Worm (Caenorhabditis elegans) whole organism, L2 larva: ENCODE measurements around the gene T12E12.6.

ENCODE experiments used
- C34F6.9 ChIP-seq: fragments of 150-350 bp; optimal IDR thresholded peaks from 2 replicates; lab custom pipeline; 2014; ENCODE audit warnings: missing biosample characterization, missing genetic modification characterization
- F13H6.1 ChIP-seq: sonication (generic microtip); optimal IDR thresholded peaks from 2 replicates; lab custom pipeline; 2016; ENCODE audit warnings: missing genetic modification characterization, missing compliant biosample characterization
- R02D3.7 ChIP-seq: fragments of 150-350 bp; optimal IDR thresholded peaks from 2 replicates; lab custom pipeline; 2014; ENCODE audit warnings: missing biosample characterization, missing genetic modification characterization
- Y55F3AM.14 ChIP-seq: fragments of 200-800 bp; sonication (Bioruptor generic); optimal IDR thresholded peaks from 2 replicates; lab custom pipeline; 2018; ENCODE audit warnings: mild to moderate bottlenecking, missing genetic modification characterization, missing compliant biosample characterization
- ZK546.5 ChIP-seq: sonication (generic microtip); optimal IDR thresholded peaks from 2 replicates; lab custom pipeline; 2017; ENCODE audit warnings: missing biosample characterization, missing genetic modification characterization
- aly-2 ChIP-seq: fragments of 150-350 bp; optimal IDR thresholded peaks from 2 replicates; lab custom pipeline; 2014; ENCODE audit warnings: missing biosample characterization, missing genetic modification characterization
- ama-1 ChIP-seq: fragments of 150-350 bp; optimal IDR thresholded peaks from 2 replicates; lab custom pipeline; 2018; ENCODE audit warnings: inconsistent platforms
- blmp-1 ChIP-seq: sonication (generic microtip); optimal IDR thresholded peaks from 2 replicates; lab custom pipeline; 2017; ENCODE audit warnings: missing genetic modification characterization, mild to moderate bottlenecking, missing compliant biosample characterization, antibody characterized with exemption, moderate library complexity; ENCODE audit not compliant: insufficient read depth
- ceh-16 ChIP-seq: fragments of 150-350 bp; optimal IDR thresholded peaks from 2 replicates; lab custom pipeline; 2014; ENCODE audit warnings: missing biosample characterization, missing genetic modification characterization
- ceh-82 ChIP-seq: fragments of 150-350 bp; optimal IDR thresholded peaks from 2 replicates; lab custom pipeline; 2014; ENCODE audit warnings: missing biosample characterization, missing genetic modification characterization
- crh-2 ChIP-seq: sonication (generic microtip); optimal IDR thresholded peaks from 2 replicates; lab custom pipeline; 2017; ENCODE audit warnings: missing biosample characterization, missing genetic modification characterization
- egl-27 ChIP-seq: sonication (generic microtip); optimal IDR thresholded peaks from 3 replicates; lab custom pipeline; 2017; ENCODE audit warnings: missing biosample characterization, missing genetic modification reagents, missing genetic modification characterization
- elt-1 ChIP-seq: fragments of 150-350 bp; optimal IDR thresholded peaks from 2 replicates; lab custom pipeline; 2014; ENCODE audit warnings: missing biosample characterization, missing genetic modification characterization
- elt-3 ChIP-seq: sonication (generic microtip); optimal IDR thresholded peaks from 2 replicates; lab custom pipeline; 2017; ENCODE audit warnings: missing biosample characterization, missing genetic modification characterization
- fos-1 ChIP-seq: fragments of 150-350 bp; optimal IDR thresholded peaks from 2 replicates; lab custom pipeline; 2014; ENCODE audit warnings: missing biosample characterization, missing genetic modification characterization
- gmeb-1 ChIP-seq: fragments of 150-350 bp; optimal IDR thresholded peaks from 2 replicates; lab custom pipeline; 2014; ENCODE audit warnings: missing biosample characterization, missing genetic modification characterization
- lin-11 ChIP-seq: fragments of 150-350 bp; sonication (generic microtip); optimal IDR thresholded peaks from 2 replicates; lab custom pipeline; 2014; ENCODE audit warnings: missing biosample characterization, missing genetic modification characterization, inconsistent platforms, mixed read lengths
- lin-13 ChIP-seq: fragments of 150-350 bp; optimal IDR thresholded peaks from 2 replicates; lab custom pipeline; 2014; ENCODE audit warnings: missing biosample characterization, missing genetic modification reagents, missing genetic modification characterization
- lin-39 ChIP-seq: fragments of 150-350 bp; optimal IDR thresholded peaks from 2 replicates; lab custom pipeline; 2014; ENCODE audit warnings: missing biosample characterization, missing genetic modification reagents, missing genetic modification characterization
- lsy-2 ChIP-seq, 2 experiments: fragments of 150-350 bp in 1 of 2; sonication (generic microtip) in 1 of 2; optimal IDR thresholded peaks; 2 replicates each; lab custom pipeline; 2014 to 2017; ENCODE audit warnings: missing biosample characterization in 2 of 2, missing genetic modification characterization in 2 of 2
- mab-5 ChIP-seq: fragments of 150-350 bp; optimal IDR thresholded peaks from 2 replicates; lab custom pipeline; 2014; ENCODE audit warnings: missing biosample characterization, missing genetic modification characterization
- mbf-1 ChIP-seq: sonication (generic microtip); optimal IDR thresholded peaks from 2 replicates; lab custom pipeline; 2017; ENCODE audit warnings: missing biosample characterization, missing genetic modification characterization
- mdl-1 ChIP-seq, 2 experiments: fragments of 150-350 bp in 1 of 2; sonication (generic microtip) in 1 of 2; optimal IDR thresholded peaks; 2 replicates each; lab custom pipeline; 2017; ENCODE audit warnings: missing biosample characterization in 2 of 2, missing genetic modification characterization in 2 of 2
- nhr-10 ChIP-seq: sonication (generic microtip); optimal IDR thresholded peaks from 2 replicates; lab custom pipeline; 2017; ENCODE audit warnings: missing biosample characterization, missing genetic modification characterization
- nhr-12 ChIP-seq: fragments of 150-350 bp; optimal IDR thresholded peaks from 2 replicates; lab custom pipeline; 2014; ENCODE audit warnings: missing biosample characterization, missing genetic modification characterization
- nhr-129 ChIP-seq: fragments of 150-350 bp; optimal IDR thresholded peaks from 2 replicates; lab custom pipeline; 2014; ENCODE audit warnings: missing biosample characterization, missing genetic modification characterization
- nhr-21 ChIP-seq: fragments of 150-350 bp; optimal IDR thresholded peaks from 2 replicates; lab custom pipeline; 2014; ENCODE audit warnings: missing biosample characterization, missing genetic modification characterization
- nhr-23 ChIP-seq: fragments of 150-350 bp; optimal IDR thresholded peaks from 2 replicates; lab custom pipeline; 2014; ENCODE audit warnings: missing biosample characterization, missing genetic modification reagents, missing genetic modification characterization
- nhr-237 ChIP-seq: fragments of 150-350 bp; optimal IDR thresholded peaks from 2 replicates; lab custom pipeline; 2014; ENCODE audit warnings: missing biosample characterization, missing genetic modification characterization
- nhr-25 ChIP-seq: fragments of 150-350 bp; sonication (generic microtip); optimal IDR thresholded peaks from 3 replicates; lab custom pipeline; 2014; ENCODE audit warnings: missing biosample characterization, missing genetic modification characterization
- nhr-6 ChIP-seq: fragments of 150-350 bp; optimal IDR thresholded peaks from 2 replicates; lab custom pipeline; 2014; ENCODE audit warnings: missing biosample characterization, missing genetic modification characterization
- nhr-77 ChIP-seq: fragments of 150-350 bp; optimal IDR thresholded peaks from 2 replicates; lab custom pipeline; 2014; ENCODE audit warnings: missing biosample characterization, missing genetic modification characterization
- peb-1 ChIP-seq: fragments of 150-350 bp; optimal IDR thresholded peaks from 2 replicates; lab custom pipeline; 2014; ENCODE audit warnings: missing biosample characterization, missing genetic modification characterization
- sem-4 ChIP-seq: fragments of 150-350 bp; optimal IDR thresholded peaks from 2 replicates; lab custom pipeline; 2014; ENCODE audit warnings: missing biosample characterization, missing genetic modification reagents, missing genetic modification characterization
- skn-1 ChIP-seq: sonication (generic microtip); optimal IDR thresholded peaks from 2 replicates; lab custom pipeline; 2017; ENCODE audit warnings: missing biosample characterization, missing genetic modification characterization
- sma-3 ChIP-seq: sonication (generic microtip); optimal IDR thresholded peaks from 2 replicates; lab custom pipeline; 2016; ENCODE audit warnings: missing genetic modification reagents, missing genetic modification characterization, missing compliant biosample characterization
- sma-9 ChIP-seq, 2 experiments: fragments of 150-350 bp in 1 of 2; sonication (generic microtip) in 1 of 2; optimal IDR thresholded peaks; 2 replicates each; lab custom pipeline; 2014 to 2016; ENCODE audit warnings: missing genetic modification characterization in 2 of 2, mild to moderate bottlenecking in 1 of 2, missing biosample characterization in 1 of 2, missing compliant biosample characterization in 1 of 2, missing genetic modification reagents in 1 of 2, moderate library complexity in 1 of 2
- snpc-4 ChIP-seq: fragments of 150-350 bp; optimal IDR thresholded peaks from 2 replicates; lab custom pipeline; 2014; ENCODE audit warnings: missing biosample characterization, missing genetic modification characterization
- unc-39 ChIP-seq: fragments of 150-350 bp; optimal IDR thresholded peaks from 2 replicates; lab custom pipeline; 2014; ENCODE audit warnings: missing biosample characterization, missing genetic modification characterization
- unc-55 ChIP-seq: fragments of 150-350 bp; sonication (generic microtip); optimal IDR thresholded peaks from 3 replicates; lab custom pipeline; 2014; ENCODE audit warnings: missing biosample characterization, missing genetic modification reagents, missing genetic modification characterization
- unc-62 ChIP-seq: fragments of 150-350 bp; optimal IDR thresholded peaks from 2 replicates; lab custom pipeline; 2014; ENCODE audit warnings: missing biosample characterization, missing genetic modification reagents, missing genetic modification characterization
- zag-1 ChIP-seq: fragments of 150-350 bp; optimal IDR thresholded peaks from 2 replicates; lab custom pipeline; 2014; ENCODE audit warnings: missing biosample characterization, missing genetic modification characterization
- ztf-1 ChIP-seq: fragments of 200-800 bp; sonication (Bioruptor generic); conservative IDR thresholded peaks from 2 replicates; pipeline ENCODE4 v1.3.6; 2022; ENCODE audit warnings: missing genetic modification characterization, missing compliant biosample characterization
- ztf-11 ChIP-seq: sonication (generic microtip); optimal IDR thresholded peaks from 2 replicates; lab custom pipeline; 2017; ENCODE audit warnings: missing biosample characterization, missing genetic modification characterization
- ztf-4 ChIP-seq: fragments of 150-350 bp; optimal IDR thresholded peaks from 2 replicates; lab custom pipeline; 2014; ENCODE audit warnings: missing biosample characterization, missing genetic modification characterization

Gene T12E12.6

ce11 chrIV:5592956-5593355 is 19.0 kb upstream of the T12E12.6 start:
- TF ChIP-seq mdl-1 (tag; optimal IDR thresholded peaks at IDR 0.05; lab: Kevin White, UChicago) (no peak), lin-13 (GFP tag; lab: Kevin White, UChicago) (no peak), skn-1 (tag; lab: Kevin White, UChicago) (no peak), crh-2 (no peak), F13H6.1 (peak; percentile 2), ztf-4 (tag; lab: Kevin White, UChicago) (no peak), lin-39 (no peak), sma-9 (GFP tag; optimal IDR thresholded peaks at IDR 0.05; lab: Kevin White, UChicago) (no peak), sma-9 (tag; optimal IDR thresholded peaks at IDR 0.05; lab: Kevin White, UChicago) (no peak), ZK546.5 (tag; lab: Kevin White, UChicago) (no peak), ztf-1 (no peak), lsy-2 (tag; optimal IDR thresholded peaks at IDR 0.05; lab: Kevin White, UChicago) (no peak), unc-55 (GFP tag; lab: Kevin White, UChicago) (no peak), ceh-82 (tag; lab: Kevin White, UChicago) (no peak), nhr-12 (no peak), sem-4 (tag; lab: Kevin White, UChicago) (no peak), gmeb-1 (tag; lab: Kevin White, UChicago) (peak; percentile 0), elt-1 (tag; lab: Kevin White, UChicago) (no peak)

- TF ChIP-seq crh-2 (peak; percentile 93), ceh-82 (tag; lab: Kevin White, UChicago) (no peak), ztf-4 (tag; lab: Kevin White, UChicago) (peak; percentile 54), fos-1 (tag; lab: Kevin White, UChicago) (peak; percentile 68), egl-27 (tag; lab: Kevin White, UChicago) (no peak), ceh-16 (tag; lab: Kevin White, UChicago) (no peak), lsy-2 (tag; optimal IDR thresholded peaks at IDR 0.05; lab: Kevin White, UChicago) (peak in 1 of 2 experiments; percentile 76), sem-4 (tag; lab: Kevin White, UChicago) (peak; percentile 4), nhr-237 (no peak), F13H6.1 (peak; percentile 90), unc-55 (GFP tag; lab: Kevin White, UChicago) (no peak), nhr-21 (tag; lab: Kevin White, UChicago) (peak; percentile 49), zag-1 (tag; lab: Kevin White, UChicago) (no peak), ztf-11 (tag; lab: Kevin White, UChicago) (no peak), nhr-129 (tag; lab: Kevin White, UChicago) (peak; percentile 95), nhr-6 (peak; percentile 69), elt-1 (tag; lab: Kevin White, UChicago) (no peak), elt-3 (no peak), nhr-25 (tag; lab: Kevin White, UChicago) (peak; percentile 83), blmp-1 (tag; lab: Kevin White, UChicago) (peak; percentile 44), sma-9 (GFP tag; optimal IDR thresholded peaks at IDR 0.05; lab: Kevin White, UChicago) (peak; percentile 91), sma-9 (tag; optimal IDR thresholded peaks at IDR 0.05; lab: Kevin White, UChicago) (no peak), Y55F3AM.14 (GFP tag; lab: Kevin White, UChicago) (peak; percentile 99), gmeb-1 (tag; lab: Kevin White, UChicago) (peak; percentile 70), C34F6.9 (tag; lab: Kevin White, UChicago) (peak; percentile 71), mab-5 (tag; lab: Kevin White, UChicago) (no peak), skn-1 (tag; lab: Kevin White, UChicago) (no peak), sma-3 (GFP tag; lab: Kevin White, UChicago) (peak; percentile 91), nhr-77 (no peak), R02D3.7 (no peak), ama-1 (lab: Kevin White, UChicago) (no peak), peb-1 (no peak), aly-2 (no peak), unc-39 (tag; lab: Kevin White, UChicago) (no peak)
Observed at ce11 chrIV:5591134-5591533, 17.2 kb upstream of the T12E12.6 start.

ce11 chrIV:5590120-5590519 is 16.2 kb upstream of the T12E12.6 start:
- TF ChIP-seq mab-5 (tag; lab: Kevin White, UChicago) = no peak
- TF ChIP-seq lin-11 (tag; lab: Kevin White, UChicago) = no peak
- TF ChIP-seq ztf-4 (tag; lab: Kevin White, UChicago) = peak; percentile 3
- no peak for TF ChIP-seq zag-1 (tag; lab: Kevin White, UChicago)
- peak; percentile 21 for TF ChIP-seq egl-27 (tag; lab: Kevin White, UChicago)
- TF ChIP-seq snpc-4 (tag; lab: Kevin White, UChicago) = no peak
- TF ChIP-seq lin-39 = no peak
- TF ChIP-seq elt-1 (tag; lab: Kevin White, UChicago) = no peak
- TF ChIP-seq nhr-25 (tag; lab: Kevin White, UChicago) = no peak
- TF ChIP-seq fos-1 (tag; lab: Kevin White, UChicago) = peak; percentile 83
- no peak for TF ChIP-seq unc-39 (tag; lab: Kevin White, UChicago)
- TF ChIP-seq F13H6.1 = peak; percentile 71
- no peak for TF ChIP-seq elt-3
- TF ChIP-seq C34F6.9 (tag; lab: Kevin White, UChicago) = peak; percentile 2
- TF ChIP-seq unc-55 (GFP tag; lab: Kevin White, UChicago) = no peak
- TF ChIP-seq nhr-77 = no peak
- TF ChIP-seq ceh-16 (tag; lab: Kevin White, UChicago) = no peak
- no peak for TF ChIP-seq nhr-23
- TF ChIP-seq unc-62 (GFP tag; lab: Kevin White, UChicago) = no peak
- TF ChIP-seq ama-1 (lab: Kevin White, UChicago) = no peak
- TF ChIP-seq nhr-10 (tag; lab: Kevin White, UChicago) = no peak
- no peak for TF ChIP-seq ceh-82 (tag; lab: Kevin White, UChicago)
- TF ChIP-seq aly-2 = no peak
- no peak for TF ChIP-seq R02D3.7
- TF ChIP-seq lin-13 (GFP tag; lab: Kevin White, UChicago) = no peak
- peak in 1 of 2 experiments; percentile 55 for TF ChIP-seq lsy-2 (tag; optimal IDR thresholded peaks at IDR 0.05; lab: Kevin White, UChicago)
- peak; percentile 33 for TF ChIP-seq sma-3 (GFP tag; lab: Kevin White, UChicago)
- no peak for TF ChIP-seq ztf-1
- no peak for TF ChIP-seq mbf-1 (tag; lab: Kevin White, UChicago)
- no peak for TF ChIP-seq sem-4 (tag; lab: Kevin White, UChicago)
- no peak for TF ChIP-seq ZK546.5 (tag; lab: Kevin White, UChicago)
- TF ChIP-seq nhr-21 (tag; lab: Kevin White, UChicago) = no peak
